Fruit fly (Drosophila melanogaster) whole organism: ENCODE measurements around the gene Nt5a.

Experiments
- pan ChIP-seq: fragments of >200 bp; optimal IDR thresholded peaks from 2 replicates; lab custom pipeline; 2017
- psq ChIP-seq: fragments of >200 bp; optimal IDR thresholded peaks from 2 replicates; lab custom pipeline; 2017

DNA sequence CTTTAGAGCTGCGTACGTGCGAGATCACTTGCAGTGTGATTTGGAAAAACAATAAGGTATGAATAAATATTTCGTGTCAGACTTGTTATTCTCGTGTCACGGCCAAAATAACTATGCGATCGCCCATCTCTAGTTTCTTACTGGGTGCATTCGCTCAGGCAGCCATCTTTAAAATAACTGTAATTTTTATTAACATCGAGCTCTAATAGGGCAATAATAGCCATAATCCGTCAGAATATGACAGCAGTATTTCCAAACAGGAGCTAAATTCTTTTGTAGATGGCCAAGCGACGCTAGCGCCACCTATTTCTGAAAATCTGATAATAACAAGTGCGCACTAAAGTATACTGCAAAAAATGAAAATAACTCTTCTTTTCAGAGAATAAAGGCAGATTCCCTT, 44.8 kb upstream of the Nt5a start:
- TF ChIP-seq psq (lab: Kevin White, UChicago) (no peak), pan (lab: Kevin White, UChicago) (no peak)
